Worm (Caenorhabditis elegans) whole organism, L3 larva: Measurements from ENCODE around the gene rpi-1.

Experiments
- R02D3.7 ChIP-seq: fragments of 150-350 bp; optimal IDR thresholded peaks from 2 replicates; lab custom pipeline; 2014; ENCODE audit warnings: missing biosample characterization, missing genetic modification characterization
- ZK546.5 ChIP-seq: sonication (generic microtip); optimal IDR thresholded peaks from 2 replicates; lab custom pipeline; 2017; ENCODE audit warnings: missing biosample characterization, missing genetic modification characterization
- aly-2 ChIP-seq: fragments of 150-350 bp; optimal IDR thresholded peaks from 2 replicates; lab custom pipeline; 2014; ENCODE audit warnings: missing biosample characterization, missing genetic modification characterization
- ama-1 ChIP-seq: fragments of 150-350 bp; optimal IDR thresholded peaks from 2 replicates; lab custom pipeline; 2018
- ceh-28 ChIP-seq: fragments of 150-350 bp; optimal IDR thresholded peaks from 2 replicates; lab custom pipeline; 2014; ENCODE audit warnings: missing biosample characterization, missing genetic modification reagents, missing genetic modification characterization
- ceh-82 ChIP-seq: fragments of 150-350 bp; optimal IDR thresholded peaks from 2 replicates; lab custom pipeline; 2014; ENCODE audit warnings: missing biosample characterization, missing genetic modification characterization
- ceh-9 ChIP-seq: sonication (generic microtip); optimal IDR thresholded peaks from 2 replicates; lab custom pipeline; 2018; ENCODE audit warnings: missing biosample characterization, missing genetic modification characterization
- daf-12 ChIP-seq: fragments of 150-350 bp; optimal IDR thresholded peaks from 2 replicates; lab custom pipeline; 2014; ENCODE audit warnings: missing biosample characterization, missing genetic modification reagents, missing genetic modification characterization
- egl-5 ChIP-seq: fragments of 150-350 bp; optimal IDR thresholded peaks from 2 replicates; lab custom pipeline; 2017; ENCODE audit warnings: missing biosample characterization, missing genetic modification reagents, missing genetic modification characterization, inconsistent platforms
- elt-2 ChIP-seq: sonication (generic microtip); optimal IDR thresholded peaks from 2 replicates; lab custom pipeline; 2016; ENCODE audit warnings: missing genetic modification reagents, mild to moderate bottlenecking, missing genetic modification characterization, missing compliant biosample characterization
- elt-3 ChIP-seq, 3 experiments: fragments of 150-350 bp in 1 of 3; sonication (generic microtip) in 2 of 3; optimal IDR thresholded peaks; 2 replicates in 2 of 3; 4 replicates in 1 of 3; lab custom pipeline; 2014 to 2017; ENCODE audit warnings: missing biosample characterization in 3 of 3, missing genetic modification characterization in 3 of 3
- eor-1 ChIP-seq, 2 experiments: fragments of 150-350 bp; optimal IDR thresholded peaks; 2 replicates each; lab custom pipeline; 2014 to 2018; ENCODE audit warnings: missing biosample characterization in 2 of 2, missing genetic modification characterization in 2 of 2
- fkh-10 ChIP-seq: sonication (generic microtip); optimal IDR thresholded peaks from 2 replicates; lab custom pipeline; 2017; ENCODE audit warnings: missing biosample characterization, missing genetic modification reagents, missing genetic modification characterization
- fkh-2 ChIP-seq: fragments of 150-350 bp; optimal IDR thresholded peaks from 2 replicates; lab custom pipeline; 2014; ENCODE audit warnings: missing biosample characterization, missing genetic modification reagents, missing genetic modification characterization
- fos-1 ChIP-seq: fragments of 150-350 bp; optimal IDR thresholded peaks from 2 replicates; lab custom pipeline; 2014; ENCODE audit warnings: missing biosample characterization, missing genetic modification characterization
- hmg-11 ChIP-seq: sonication (generic microtip); optimal IDR thresholded peaks from 2 replicates; lab custom pipeline; 2016; ENCODE audit warnings: missing genetic modification characterization, missing compliant biosample characterization
- jun-1 ChIP-seq: fragments of 150-350 bp; optimal IDR thresholded peaks from 2 replicates; lab custom pipeline; 2014; ENCODE audit warnings: missing biosample characterization, missing genetic modification reagents, missing genetic modification characterization
- lin-15B ChIP-seq: fragments of 150-350 bp; optimal IDR thresholded peaks from 2 replicates; lab custom pipeline; 2014; ENCODE audit warnings: missing biosample characterization, missing genetic modification characterization
- lin-39 ChIP-seq: fragments of 150-350 bp; optimal IDR thresholded peaks from 2 replicates; lab custom pipeline; 2018; ENCODE audit warnings: missing biosample characterization, missing genetic modification reagents, missing genetic modification characterization
- lsy-12 ChIP-seq: sonication (generic microtip); optimal IDR thresholded peaks from 2 replicates; lab custom pipeline; 2016; ENCODE audit warnings: mild to moderate bottlenecking, missing genetic modification characterization, missing compliant biosample characterization
- mdl-1 ChIP-seq: fragments of 150-350 bp; optimal IDR thresholded peaks from 2 replicates; lab custom pipeline; 2014; ENCODE audit warnings: missing biosample characterization, missing genetic modification characterization
- mml-1 ChIP-seq: fragments of 150-350 bp; sonication (generic microtip); optimal IDR thresholded peaks from 3 replicates; lab custom pipeline; 2014; ENCODE audit warnings: missing biosample characterization, missing genetic modification characterization
- nfya-1 ChIP-seq: sonication (generic microtip); optimal IDR thresholded peaks from 2 replicates; lab custom pipeline; 2017; ENCODE audit warnings: missing genetic modification characterization, mild to moderate bottlenecking, missing compliant biosample characterization, antibody characterized with exemption, moderate library complexity; ENCODE audit not compliant: insufficient read depth
- nhr-11 ChIP-seq: fragments of 150-350 bp; optimal IDR thresholded peaks from 2 replicates; lab custom pipeline; 2014; ENCODE audit warnings: missing biosample characterization, missing genetic modification characterization
- nhr-12 ChIP-seq: fragments of 150-350 bp; optimal IDR thresholded peaks from 2 replicates; lab custom pipeline; 2014; ENCODE audit warnings: missing biosample characterization, missing genetic modification characterization
- nhr-237 ChIP-seq: fragments of 150-350 bp; optimal IDR thresholded peaks from 2 replicates; lab custom pipeline; 2014; ENCODE audit warnings: missing biosample characterization, missing genetic modification characterization
- nhr-28 ChIP-seq: fragments of 150-350 bp; optimal IDR thresholded peaks from 2 replicates; lab custom pipeline; 2014; ENCODE audit warnings: missing biosample characterization, missing genetic modification characterization
- nhr-77 ChIP-seq: fragments of 150-350 bp; optimal IDR thresholded peaks from 2 replicates; lab custom pipeline; 2014; ENCODE audit warnings: missing biosample characterization, missing genetic modification characterization
- pha-4 ChIP-seq: fragments of 150-350 bp; optimal IDR thresholded peaks from 2 replicates; lab custom pipeline; 2014; ENCODE audit warnings: missing biosample characterization, missing genetic modification reagents, missing genetic modification characterization
- sea-2 ChIP-seq: fragments of 150-350 bp; sonication (generic microtip); optimal IDR thresholded peaks from 4 replicates; lab custom pipeline; 2014; ENCODE audit warnings: missing biosample characterization, missing genetic modification reagents, missing genetic modification characterization
- skn-1 ChIP-seq: fragments of 150-350 bp; optimal IDR thresholded peaks from 2 replicates; lab custom pipeline; 2014; ENCODE audit warnings: missing biosample characterization, missing genetic modification characterization
- unc-39 ChIP-seq: sonication (generic microtip); optimal IDR thresholded peaks from 4 replicates; lab custom pipeline; 2017; ENCODE audit warnings: missing biosample characterization, missing genetic modification characterization
- unc-62 ChIP-seq: fragments of 150-350 bp; sonication (generic microtip); optimal IDR thresholded peaks from 4 replicates; lab custom pipeline; 2014; ENCODE audit warnings: missing biosample characterization, missing genetic modification reagents, missing genetic modification characterization
- ztf-4 ChIP-seq: fragments of 150-350 bp; optimal IDR thresholded peaks from 2 replicates; lab custom pipeline; 2014; ENCODE audit warnings: missing biosample characterization, missing genetic modification characterization

Gene rpi-1

ce11 chrII:13938290-13938689 is 23.9 kb downstream of the rpi-1 start:
- TF ChIP-seq R02D3.7 (no peak), ceh-82 (no peak), ceh-28 (peak; percentile 24), ztf-4 (tag; lab: Kevin White, UChicago) (no peak)

- TF ChIP-seq nhr-77 (tag; lab: Kevin White, UChicago) (no peak), fkh-2 (tag; lab: Kevin White, UChicago) (no peak), lin-39 (tag; lab: Kevin White, UChicago) (no peak), fos-1 (no peak), mdl-1 (tag; lab: Kevin White, UChicago) (no peak), eor-1 (tag; optimal IDR thresholded peaks at IDR 0.05; lab: Kevin White, UChicago) (no peak), pha-4 (tag; lab: Kevin White, UChicago) (no peak), nhr-11 (tag; lab: Kevin White, UChicago) (no peak), daf-12 (no peak)
Observed at ce11 chrII:13935907-13936306, 26.3 kb downstream of the rpi-1 start.

ce11 chrII:13933534-13933933 is 28.7 kb downstream of the rpi-1 start:
- no peak for TF ChIP-seq ceh-82
- no peak for TF ChIP-seq lsy-12
- TF ChIP-seq mml-1 (tag; lab: Kevin White, UChicago), result no peak
- no peak for TF ChIP-seq elt-3 (tag; optimal IDR thresholded peaks at IDR 0.05; lab: Kevin White, UChicago)
- no peak for TF ChIP-seq fos-1
- no peak for TF ChIP-seq elt-2 (tag; lab: Kevin White, UChicago)
- no peak for TF ChIP-seq aly-2
- TF ChIP-seq sea-2 (GFP tag; lab: Kevin White, UChicago), result no peak
- TF ChIP-seq nfya-1, result no peak
- no peak for TF ChIP-seq unc-62
- no peak for TF ChIP-seq hmg-11 (tag; lab: Kevin White, UChicago)
- no peak for TF ChIP-seq pha-4 (tag; lab: Kevin White, UChicago)
- TF ChIP-seq ceh-9 (tag; lab: Kevin White, UChicago), result no peak

ce11 chrII:13931944-13932343 is 30.3 kb downstream of the rpi-1 start, which contains the start of gene hot-3:
Gene hot-3, minus strand, starts transcription at chrII:13932044.
- TF ChIP-seq ceh-82 (no peak), nhr-28 (tag; lab: Kevin White, UChicago) (no peak), skn-1 (no peak), lsy-12 (no peak), elt-2 (tag; lab: Kevin White, UChicago) (no peak), nhr-77 (tag; lab: Kevin White, UChicago) (no peak)
- TF ChIP-seq, all 47 proteins: peak for 0

ce11 chrII:13924909-13925308 is 37.3 kb downstream of the rpi-1 start, which contains the start of gene mltn-5:
Gene mltn-5, plus strand, starts transcription at chrII:13925209.
- TF ChIP-seq lsy-12, result no peak
- TF ChIP-seq nhr-28 (tag; lab: Kevin White, UChicago), result no peak
- no peak for TF ChIP-seq ztf-4 (tag; lab: Kevin White, UChicago)
- TF ChIP-seq, all 47 proteins: peak for 0

- TF ChIP-seq R02D3.7 (no peak), jun-1 (no peak), nhr-237 (tag; lab: Kevin White, UChicago) (no peak), sea-2 (GFP tag; lab: Kevin White, UChicago) (no peak), egl-5 (no peak), nhr-28 (tag; lab: Kevin White, UChicago) (no peak), ZK546.5 (tag; lab: Kevin White, UChicago) (no peak), ceh-28 (no peak), nhr-12 (tag; lab: Kevin White, UChicago) (no peak), ama-1 (lab: Kevin White, UChicago) (no peak), lin-15B (tag; lab: Kevin White, UChicago) (no peak), skn-1 (no peak), fkh-10 (GFP tag; lab: Kevin White, UChicago) (no peak), mml-1 (tag; lab: Kevin White, UChicago) (no peak), unc-39 (tag; lab: Kevin White, UChicago) (no peak), nfya-1 (no peak), ztf-4 (tag; lab: Kevin White, UChicago) (no peak), fkh-2 (tag; lab: Kevin White, UChicago) (no peak)
Observed at ce11 chrII:13919100-13919499, 43.1 kb downstream of the rpi-1 start.
